Worm (Caenorhabditis elegans) whole organism, mixed stage, embryonic: Measurements from ENCODE around the gene K09B3.1.

ENCODE experiments used
- elt-1 ChIP-seq: sonication (generic microtip); optimal IDR thresholded peaks from 2 replicates; lab custom pipeline; 2017; ENCODE audit warnings: missing genetic modification characterization, mild to moderate bottlenecking, missing compliant biosample characterization, antibody characterized with exemption, moderate library complexity, borderline replicate concordance; ENCODE audit not compliant: insufficient read depth
- hlh-1 ChIP-seq: fragments of 150-350 bp; optimal IDR thresholded peaks from 2 replicates; lab custom pipeline; 2014; ENCODE audit warnings: missing biosample characterization, missing genetic modification reagents, missing genetic modification characterization
- mep-1 ChIP-seq: fragments of 150-350 bp; optimal IDR thresholded peaks from 2 replicates; lab custom pipeline; 2017; ENCODE audit warnings: missing biosample characterization, missing genetic modification reagents, missing genetic modification characterization, inconsistent platforms
- nhr-237 ChIP-seq: fragments of 150-350 bp; optimal IDR thresholded peaks from 2 replicates; lab custom pipeline; 2014; ENCODE audit warnings: missing biosample characterization, missing genetic modification characterization
- nhr-28 ChIP-seq: fragments of 150-350 bp; optimal IDR thresholded peaks from 2 replicates; lab custom pipeline; 2014; ENCODE audit warnings: missing biosample characterization, missing genetic modification characterization
- nhr-76 ChIP-seq: sonication (generic microtip); optimal IDR thresholded peaks from 2 replicates; lab custom pipeline; 2017; ENCODE audit warnings: missing biosample characterization, missing genetic modification characterization
- pha-4 ChIP-seq: fragments of 150-350 bp; optimal IDR thresholded peaks from 2 replicates; lab custom pipeline; 2018; ENCODE audit warnings: missing biosample characterization, missing genetic modification reagents, missing genetic modification characterization
- unc-120 ChIP-seq: sonication (generic microtip); optimal IDR thresholded peaks from 2 replicates; lab custom pipeline; 2017; ENCODE audit warnings: missing genetic modification characterization, missing compliant biosample characterization; ENCODE audit not compliant: poor library complexity, severe bottlenecking
- ztf-11 ChIP-seq: fragments of 150-350 bp; optimal IDR thresholded peaks from 2 replicates; lab custom pipeline; 2014; ENCODE audit warnings: missing biosample characterization, missing genetic modification characterization

DNA sequence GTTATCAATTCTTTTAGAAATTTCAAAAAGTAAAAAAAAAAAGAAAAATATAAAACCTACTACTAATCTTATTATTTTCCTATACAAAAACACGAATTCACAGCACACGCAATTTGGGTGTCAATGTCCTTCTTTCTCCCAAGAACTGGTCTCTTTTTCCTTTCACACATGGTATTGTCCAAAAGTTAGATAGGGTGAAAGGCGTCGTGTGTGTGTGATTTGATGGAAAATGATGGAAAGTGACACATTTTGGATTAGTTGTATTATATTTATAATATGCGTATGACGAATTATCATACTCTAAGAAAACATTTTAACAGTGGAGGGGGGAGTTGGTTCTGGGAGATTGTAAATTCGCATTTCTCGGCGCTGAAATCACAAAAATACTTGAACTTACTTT is 33.2 kb downstream of the K09B3.1 start:
- TF ChIP-seq nhr-76 (tag; lab: Kevin White, UChicago) (no peak), unc-120 (no peak), ztf-11 (tag; lab: Kevin White, UChicago) (no peak), nhr-237 (tag; lab: Kevin White, UChicago) (no peak), elt-1 (no peak), hlh-1 (tag; lab: Kevin White, UChicago) (no peak), pha-4 (no peak), nhr-28 (tag; lab: Kevin White, UChicago) (no peak), mep-1 (tag; lab: Kevin White, UChicago) (no peak)
